Fruit fly (Drosophila melanogaster): ENCODE measurements around the gene CG31715.

The CG31715 gene

dm6 chr2L:10375464-10376236 lies 34.2 kb downstream of the CG31715 start, which contains the start of the genes CG33303 and dpr19 (continued):
- TF ChIP-seq ind (GFP tag; optimal IDR thresholded peaks at IDR 0.05) (peak; percentile 43), CG10321 (GFP tag; IDR thresholded peaks at IDR 0.05) (peak; percentile 49; the same call in 1 of the 2 replicates), CG7839 (tag; optimal IDR thresholded peaks at IDR 0.05) (peak; percentile 83), CG33213 (GFP tag; optimal IDR thresholded peaks at IDR 0.05) (no peak), dmrt99B (tag; optimal IDR thresholded peaks at IDR 0.05) (peak; percentile 80), CG6854 (GFP tag; optimal IDR thresholded peaks at IDR 0.05) (peak; percentile 66), GATAe (GFP tag; conservative IDR thresholded peaks at IDR 0.05) (no peak), zfh1 (GFP tag; IDR thresholded peaks at IDR 0.05) (0 out of 3 replicates have a peak, but pooled peaks have one; percentile 31), tx (GFP tag; optimal IDR thresholded peaks at IDR 0.05) (no peak), CG3065 (GFP tag; optimal IDR thresholded peaks at IDR 0.05) (no peak), CG3995 (GFP tag; optimal IDR thresholded peaks at IDR 0.05) (peak; percentile 48), jigr1 (GFP tag; IDR thresholded peaks at IDR 0.05) (no peak), Spps (tag; optimal IDR thresholded peaks at IDR 0.05) (peak; percentile 67), sqz (GFP tag; optimal IDR thresholded peaks at IDR 0.05) (no peak), Eip74EF (GFP tag; optimal IDR thresholded peaks at IDR 0.05) (peak in 1 of 2 experiments; percentile 79), CG33557 (GFP tag; optimal IDR thresholded peaks at IDR 0.05) (peak; percentile 74), CG17328 (GFP tag; IDR thresholded peaks at IDR 0.05) (peak; percentile 79), schlank (tag; optimal IDR thresholded peaks at IDR 0.05) (peak; percentile 2), CG10147 (GFP tag; optimal IDR thresholded peaks at IDR 0.05) (peak; percentile 72), CG30020 (tag; optimal IDR thresholded peaks at IDR 0.05) (peak; percentile 91), Dp (GFP tag; optimal IDR thresholded peaks at IDR 0.05) (peak; percentile 30), Trl (optimal IDR thresholded peaks at IDR 0.05) (no peak), Trl (GFP tag; optimal IDR thresholded peaks at IDR 0.05) (no peak), Rx (GFP tag; IDR thresholded peaks at IDR 0.05) (no peak), so (GFP tag; IDR thresholded peaks at IDR 0.05) (0 out of 3 replicates have a peak, but pooled peaks have one; percentile 7), D19B (GFP tag; optimal IDR thresholded peaks at IDR 0.05) (peak; percentile 21), CG6689 (GFP tag; IDR thresholded peaks at IDR 0.05) (peak; percentile 68), NC2α (GFP tag; optimal IDR thresholded peaks at IDR 0.05) (no peak), sug (tag; optimal IDR thresholded peaks at IDR 0.05) (peak; percentile 79), jing (GFP tag; optimal IDR thresholded peaks at IDR 0.05) (no peak), CG31365 (tag; optimal IDR thresholded peaks at IDR 0.05) (no peak), wek (GFP tag; optimal IDR thresholded peaks at IDR 0.05) (peak; percentile 95), CHES-1-like (GFP tag; optimal IDR thresholded peaks at IDR 0.05) (no peak), ato (GFP tag; IDR thresholded peaks at IDR 0.05; ENCODE audit: partially characterized antibody) (no peak), odd (GFP tag; optimal IDR thresholded peaks at IDR 0.05) (peak; percentile 53), CG1603 (tag; optimal IDR thresholded peaks at IDR 0.05) (peak; percentile 16), NFAT (GFP tag; IDR thresholded peaks at IDR 0.05) (no peak), CG4424 (GFP tag; optimal IDR thresholded peaks at IDR 0.05) (peak; percentile 71), toy (GFP tag; IDR thresholded peaks at IDR 0.05) (no peak), gfzf (GFP tag; optimal IDR thresholded peaks at IDR 0.05) (peak; percentile 78), z (GFP tag; IDR thresholded peaks at IDR 0.05) (no peak), CG2129 (GFP tag; IDR thresholded peaks at IDR 0.05; ENCODE audit: partially characterized antibody) (no peak), CG9437 (GFP tag; optimal IDR thresholded peaks at IDR 0.05) (peak; percentile 75), CTCF (GFP tag; optimal IDR thresholded peaks at IDR 0.05) (peak; percentile 15), pan (optimal IDR thresholded peaks at IDR 0.05) (no peak), pan (GFP tag; optimal IDR thresholded peaks at IDR 0.05 in 1 of 2, IDR thresholded peaks at IDR 0.05 in 1 of 2) (peak in 1 of 2 experiments; percentile 64), CG3163 (GFP tag; optimal IDR thresholded peaks at IDR 0.05) (no peak), YL-1 (GFP tag; optimal IDR thresholded peaks at IDR 0.05) (peak; percentile 85), chif (GFP tag; optimal IDR thresholded peaks at IDR 0.05) (no peak), bsh (GFP tag; optimal IDR thresholded peaks at IDR 0.05) (peak in 1 of 2 experiments; percentile 83)
